Worm (Caenorhabditis elegans) whole organism, L2 larva: Measurements from ENCODE around the gene F54C9.3.

Experiments
- C34F6.9 ChIP-seq: fragments of 150-350 bp; optimal IDR thresholded peaks from 2 replicates; lab custom pipeline; 2014; ENCODE audit warnings: missing biosample characterization, missing genetic modification characterization
- F13H6.1 ChIP-seq: sonication (generic microtip); optimal IDR thresholded peaks from 2 replicates; lab custom pipeline; 2016; ENCODE audit warnings: missing genetic modification characterization, missing compliant biosample characterization
- R02D3.7 ChIP-seq: fragments of 150-350 bp; optimal IDR thresholded peaks from 2 replicates; lab custom pipeline; 2014; ENCODE audit warnings: missing biosample characterization, missing genetic modification characterization
- Y55F3AM.14 ChIP-seq: fragments of 200-800 bp; sonication (Bioruptor generic); optimal IDR thresholded peaks from 2 replicates; lab custom pipeline; 2018; ENCODE audit warnings: mild to moderate bottlenecking, missing genetic modification characterization, missing compliant biosample characterization
- ZK546.5 ChIP-seq: sonication (generic microtip); optimal IDR thresholded peaks from 2 replicates; lab custom pipeline; 2017; ENCODE audit warnings: missing biosample characterization, missing genetic modification characterization
- alr-1 ChIP-seq: fragments of 150-350 bp; optimal IDR thresholded peaks from 2 replicates; lab custom pipeline; 2014; ENCODE audit warnings: missing biosample characterization, missing genetic modification characterization
- aly-2 ChIP-seq: fragments of 150-350 bp; optimal IDR thresholded peaks from 2 replicates; lab custom pipeline; 2014; ENCODE audit warnings: missing biosample characterization, missing genetic modification characterization
- ama-1 ChIP-seq: fragments of 150-350 bp; optimal IDR thresholded peaks from 2 replicates; lab custom pipeline; 2018; ENCODE audit warnings: inconsistent platforms
- blmp-1 ChIP-seq: sonication (generic microtip); optimal IDR thresholded peaks from 2 replicates; lab custom pipeline; 2017; ENCODE audit warnings: missing genetic modification characterization, mild to moderate bottlenecking, missing compliant biosample characterization, antibody characterized with exemption, moderate library complexity; ENCODE audit not compliant: insufficient read depth
- ceh-16 ChIP-seq: fragments of 150-350 bp; optimal IDR thresholded peaks from 2 replicates; lab custom pipeline; 2014; ENCODE audit warnings: missing biosample characterization, missing genetic modification characterization
- ceh-82 ChIP-seq: fragments of 150-350 bp; optimal IDR thresholded peaks from 2 replicates; lab custom pipeline; 2014; ENCODE audit warnings: missing biosample characterization, missing genetic modification characterization
- crh-2 ChIP-seq: sonication (generic microtip); optimal IDR thresholded peaks from 2 replicates; lab custom pipeline; 2017; ENCODE audit warnings: missing biosample characterization, missing genetic modification characterization
- dmd-4 ChIP-seq: sonication (generic microtip); optimal IDR thresholded peaks from 2 replicates; lab custom pipeline; 2017; ENCODE audit warnings: missing biosample characterization, missing genetic modification characterization
- egl-27 ChIP-seq: sonication (generic microtip); optimal IDR thresholded peaks from 3 replicates; lab custom pipeline; 2017; ENCODE audit warnings: missing biosample characterization, missing genetic modification reagents, missing genetic modification characterization
- elt-1 ChIP-seq: fragments of 150-350 bp; optimal IDR thresholded peaks from 2 replicates; lab custom pipeline; 2014; ENCODE audit warnings: missing biosample characterization, missing genetic modification characterization
- elt-3 ChIP-seq: sonication (generic microtip); optimal IDR thresholded peaks from 2 replicates; lab custom pipeline; 2017; ENCODE audit warnings: missing biosample characterization, missing genetic modification characterization
- fos-1 ChIP-seq: fragments of 150-350 bp; optimal IDR thresholded peaks from 2 replicates; lab custom pipeline; 2014; ENCODE audit warnings: missing biosample characterization, missing genetic modification characterization
- gmeb-1 ChIP-seq: fragments of 150-350 bp; optimal IDR thresholded peaks from 2 replicates; lab custom pipeline; 2014; ENCODE audit warnings: missing biosample characterization, missing genetic modification characterization
- lin-11 ChIP-seq: fragments of 150-350 bp; sonication (generic microtip); optimal IDR thresholded peaks from 2 replicates; lab custom pipeline; 2014; ENCODE audit warnings: missing biosample characterization, missing genetic modification characterization, inconsistent platforms, mixed read lengths
- lin-13 ChIP-seq: fragments of 150-350 bp; optimal IDR thresholded peaks from 2 replicates; lab custom pipeline; 2014; ENCODE audit warnings: missing biosample characterization, missing genetic modification reagents, missing genetic modification characterization
- lin-39 ChIP-seq: fragments of 150-350 bp; optimal IDR thresholded peaks from 2 replicates; lab custom pipeline; 2014; ENCODE audit warnings: missing biosample characterization, missing genetic modification reagents, missing genetic modification characterization
- lsy-2 ChIP-seq, 2 experiments: fragments of 150-350 bp in 1 of 2; sonication (generic microtip) in 1 of 2; optimal IDR thresholded peaks; 2 replicates each; lab custom pipeline; 2014 to 2017; ENCODE audit warnings: missing biosample characterization in 2 of 2, missing genetic modification characterization in 2 of 2
- mab-5 ChIP-seq: fragments of 150-350 bp; optimal IDR thresholded peaks from 2 replicates; lab custom pipeline; 2014; ENCODE audit warnings: missing biosample characterization, missing genetic modification characterization
- mbf-1 ChIP-seq: sonication (generic microtip); optimal IDR thresholded peaks from 2 replicates; lab custom pipeline; 2017; ENCODE audit warnings: missing biosample characterization, missing genetic modification characterization
- mdl-1 ChIP-seq, 2 experiments: fragments of 150-350 bp in 1 of 2; sonication (generic microtip) in 1 of 2; optimal IDR thresholded peaks; 2 replicates each; lab custom pipeline; 2017; ENCODE audit warnings: missing biosample characterization in 2 of 2, missing genetic modification characterization in 2 of 2
- nhr-10 ChIP-seq: sonication (generic microtip); optimal IDR thresholded peaks from 2 replicates; lab custom pipeline; 2017; ENCODE audit warnings: missing biosample characterization, missing genetic modification characterization
- nhr-11 ChIP-seq: fragments of 150-350 bp; optimal IDR thresholded peaks from 2 replicates; lab custom pipeline; 2014; ENCODE audit warnings: missing biosample characterization, missing genetic modification characterization
- nhr-12 ChIP-seq: fragments of 150-350 bp; optimal IDR thresholded peaks from 2 replicates; lab custom pipeline; 2014; ENCODE audit warnings: missing biosample characterization, missing genetic modification characterization
- nhr-129 ChIP-seq: fragments of 150-350 bp; optimal IDR thresholded peaks from 2 replicates; lab custom pipeline; 2014; ENCODE audit warnings: missing biosample characterization, missing genetic modification characterization
- nhr-21 ChIP-seq: fragments of 150-350 bp; optimal IDR thresholded peaks from 2 replicates; lab custom pipeline; 2014; ENCODE audit warnings: missing biosample characterization, missing genetic modification characterization
- nhr-23 ChIP-seq: fragments of 150-350 bp; optimal IDR thresholded peaks from 2 replicates; lab custom pipeline; 2014; ENCODE audit warnings: missing biosample characterization, missing genetic modification reagents, missing genetic modification characterization
- nhr-237 ChIP-seq: fragments of 150-350 bp; optimal IDR thresholded peaks from 2 replicates; lab custom pipeline; 2014; ENCODE audit warnings: missing biosample characterization, missing genetic modification characterization
- nhr-25 ChIP-seq: fragments of 150-350 bp; sonication (generic microtip); optimal IDR thresholded peaks from 3 replicates; lab custom pipeline; 2014; ENCODE audit warnings: missing biosample characterization, missing genetic modification characterization
- nhr-6 ChIP-seq: fragments of 150-350 bp; optimal IDR thresholded peaks from 2 replicates; lab custom pipeline; 2014; ENCODE audit warnings: missing biosample characterization, missing genetic modification characterization
- nhr-77 ChIP-seq: fragments of 150-350 bp; optimal IDR thresholded peaks from 2 replicates; lab custom pipeline; 2014; ENCODE audit warnings: missing biosample characterization, missing genetic modification characterization
- peb-1 ChIP-seq: fragments of 150-350 bp; optimal IDR thresholded peaks from 2 replicates; lab custom pipeline; 2014; ENCODE audit warnings: missing biosample characterization, missing genetic modification characterization
- sem-4 ChIP-seq: fragments of 150-350 bp; optimal IDR thresholded peaks from 2 replicates; lab custom pipeline; 2014; ENCODE audit warnings: missing biosample characterization, missing genetic modification reagents, missing genetic modification characterization
- skn-1 ChIP-seq: sonication (generic microtip); optimal IDR thresholded peaks from 2 replicates; lab custom pipeline; 2017; ENCODE audit warnings: missing biosample characterization, missing genetic modification characterization
- sma-3 ChIP-seq: sonication (generic microtip); optimal IDR thresholded peaks from 2 replicates; lab custom pipeline; 2016; ENCODE audit warnings: missing genetic modification reagents, missing genetic modification characterization, missing compliant biosample characterization
- sma-9 ChIP-seq, 2 experiments: fragments of 150-350 bp in 1 of 2; sonication (generic microtip) in 1 of 2; optimal IDR thresholded peaks; 2 replicates each; lab custom pipeline; 2014 to 2016; ENCODE audit warnings: missing genetic modification characterization in 2 of 2, mild to moderate bottlenecking in 1 of 2, missing biosample characterization in 1 of 2, missing compliant biosample characterization in 1 of 2, missing genetic modification reagents in 1 of 2, moderate library complexity in 1 of 2
- snpc-4 ChIP-seq: fragments of 150-350 bp; optimal IDR thresholded peaks from 2 replicates; lab custom pipeline; 2014; ENCODE audit warnings: missing biosample characterization, missing genetic modification characterization
- unc-39 ChIP-seq: fragments of 150-350 bp; optimal IDR thresholded peaks from 2 replicates; lab custom pipeline; 2014; ENCODE audit warnings: missing biosample characterization, missing genetic modification characterization
- unc-55 ChIP-seq: fragments of 150-350 bp; sonication (generic microtip); optimal IDR thresholded peaks from 3 replicates; lab custom pipeline; 2014; ENCODE audit warnings: missing biosample characterization, missing genetic modification reagents, missing genetic modification characterization
- unc-62 ChIP-seq: fragments of 150-350 bp; optimal IDR thresholded peaks from 2 replicates; lab custom pipeline; 2014; ENCODE audit warnings: missing biosample characterization, missing genetic modification reagents, missing genetic modification characterization
- zag-1 ChIP-seq: fragments of 150-350 bp; optimal IDR thresholded peaks from 2 replicates; lab custom pipeline; 2014; ENCODE audit warnings: missing biosample characterization, missing genetic modification characterization
- ztf-1 ChIP-seq: fragments of 200-800 bp; sonication (Bioruptor generic); conservative IDR thresholded peaks from 2 replicates; pipeline ENCODE4 v1.3.6; 2022; ENCODE audit warnings: missing genetic modification characterization, missing compliant biosample characterization
- ztf-11 ChIP-seq: sonication (generic microtip); optimal IDR thresholded peaks from 2 replicates; lab custom pipeline; 2017; ENCODE audit warnings: missing biosample characterization, missing genetic modification characterization
- ztf-4 ChIP-seq: fragments of 150-350 bp; optimal IDR thresholded peaks from 2 replicates; lab custom pipeline; 2014; ENCODE audit warnings: missing biosample characterization, missing genetic modification characterization

Gene F54C9.3

DNA sequence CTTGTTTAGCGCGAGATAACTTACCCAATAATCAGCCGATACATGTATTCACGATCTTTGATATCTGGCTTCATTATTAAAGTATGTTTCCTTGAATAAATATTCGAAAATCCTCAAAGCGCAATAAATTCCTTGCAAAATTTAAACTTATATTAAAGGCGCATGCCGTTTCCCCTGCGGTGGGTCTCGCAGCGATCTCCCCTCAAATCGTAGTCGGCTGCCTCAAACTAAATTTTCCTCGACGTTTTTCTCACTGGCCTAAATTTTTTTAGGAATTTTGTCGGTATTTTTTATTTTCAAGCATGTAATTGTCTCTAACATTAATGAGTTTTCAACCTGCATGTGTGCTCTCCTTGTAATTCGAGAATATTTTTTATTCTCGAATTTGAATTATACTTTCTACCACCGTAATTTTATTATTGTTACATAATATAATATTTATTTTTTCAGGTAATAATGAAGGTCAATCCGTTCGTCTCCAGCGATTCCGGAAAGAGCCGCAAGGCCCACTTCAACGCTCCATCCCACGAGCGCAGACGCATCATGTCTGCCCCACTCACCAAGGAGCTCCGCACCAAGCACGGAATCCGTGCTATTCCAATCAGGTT lies 35.8 kb upstream of the F54C9.3 start, which contains the start of the genes cpf-1 and rpl-26:
Gene cpf-1, minus strand, starts transcription at position 104 of the 608 bp plus-strand sequence.
Gene rpl-26, plus strand, starts transcription at position 449 of the 608 bp plus-strand sequence.
- TF ChIP-seq lin-39 (tag; lab: Kevin White, UChicago) (no peak), skn-1 (no peak), fos-1 (tag; lab: Kevin White, UChicago) (peak; percentile 33), nhr-11 (tag; lab: Kevin White, UChicago) (no peak), egl-27 (tag; lab: Kevin White, UChicago) (no peak), nhr-25 (no peak), sem-4 (tag; lab: Kevin White, UChicago) (peak; percentile 49), lin-11 (tag; lab: Kevin White, UChicago) (no peak), Y55F3AM.14 (GFP tag; lab: Kevin White, UChicago) (no peak), zag-1 (tag; lab: Kevin White, UChicago) (no peak), crh-2 (tag; lab: Kevin White, UChicago) (peak; percentile 60), dmd-4 (tag; lab: Kevin White, UChicago) (no peak), sma-9 (GFP tag; optimal IDR thresholded peaks at IDR 0.05; lab: Kevin White, UChicago) (peak; percentile 24), sma-9 (tag; optimal IDR thresholded peaks at IDR 0.05; lab: Kevin White, UChicago) (no peak), peb-1 (tag; lab: Kevin White, UChicago) (no peak), unc-39 (tag; lab: Kevin White, UChicago) (no peak), aly-2 (tag; lab: Kevin White, UChicago) (no peak), elt-1 (no peak), elt-3 (tag; lab: Kevin White, UChicago) (no peak), C34F6.9 (peak; percentile 77), nhr-21 (no peak), ama-1 (no peak), blmp-1 (tag; lab: Kevin White, UChicago) (no peak), ztf-11 (no peak), alr-1 (no peak), mdl-1 (tag; optimal IDR thresholded peaks at IDR 0.05; lab: Kevin White, UChicago) (no peak), R02D3.7 (tag; lab: Kevin White, UChicago) (no peak), ztf-4 (tag; lab: Kevin White, UChicago) (no peak), mbf-1 (no peak), nhr-77 (no peak), nhr-12 (tag; lab: Kevin White, UChicago) (no peak), nhr-237 (no peak), nhr-6 (tag; lab: Kevin White, UChicago) (no peak), nhr-10 (tag; lab: Kevin White, UChicago) (no peak), nhr-23 (tag; lab: Kevin White, UChicago) (no peak), mab-5 (tag; lab: Kevin White, UChicago) (no peak), unc-55 (GFP tag; lab: Kevin White, UChicago) (peak; percentile 75), sma-3 (peak; percentile 4), lin-13 (GFP tag; lab: Kevin White, UChicago) (no peak), ztf-1 (GFP tag; lab: Robert Waterston, UW) (no peak), gmeb-1 (tag; lab: Kevin White, UChicago) (peak; percentile 71), unc-62 (GFP tag; lab: Kevin White, UChicago) (no peak), ceh-82 (tag; lab: Kevin White, UChicago) (no peak), F13H6.1 (no peak), ceh-16 (tag; lab: Kevin White, UChicago) (no peak), ZK546.5 (tag; lab: Kevin White, UChicago) (no peak), snpc-4 (peak; percentile 75), lsy-2 (tag; optimal IDR thresholded peaks at IDR 0.05; lab: Kevin White, UChicago) (peak; percentile 22 to 89), nhr-129 (tag; lab: Kevin White, UChicago) (peak; percentile 47)
